Fruit fly (Drosophila melanogaster): Measurements from ENCODE around the gene CG1544.

CG1544 gene

DNA sequence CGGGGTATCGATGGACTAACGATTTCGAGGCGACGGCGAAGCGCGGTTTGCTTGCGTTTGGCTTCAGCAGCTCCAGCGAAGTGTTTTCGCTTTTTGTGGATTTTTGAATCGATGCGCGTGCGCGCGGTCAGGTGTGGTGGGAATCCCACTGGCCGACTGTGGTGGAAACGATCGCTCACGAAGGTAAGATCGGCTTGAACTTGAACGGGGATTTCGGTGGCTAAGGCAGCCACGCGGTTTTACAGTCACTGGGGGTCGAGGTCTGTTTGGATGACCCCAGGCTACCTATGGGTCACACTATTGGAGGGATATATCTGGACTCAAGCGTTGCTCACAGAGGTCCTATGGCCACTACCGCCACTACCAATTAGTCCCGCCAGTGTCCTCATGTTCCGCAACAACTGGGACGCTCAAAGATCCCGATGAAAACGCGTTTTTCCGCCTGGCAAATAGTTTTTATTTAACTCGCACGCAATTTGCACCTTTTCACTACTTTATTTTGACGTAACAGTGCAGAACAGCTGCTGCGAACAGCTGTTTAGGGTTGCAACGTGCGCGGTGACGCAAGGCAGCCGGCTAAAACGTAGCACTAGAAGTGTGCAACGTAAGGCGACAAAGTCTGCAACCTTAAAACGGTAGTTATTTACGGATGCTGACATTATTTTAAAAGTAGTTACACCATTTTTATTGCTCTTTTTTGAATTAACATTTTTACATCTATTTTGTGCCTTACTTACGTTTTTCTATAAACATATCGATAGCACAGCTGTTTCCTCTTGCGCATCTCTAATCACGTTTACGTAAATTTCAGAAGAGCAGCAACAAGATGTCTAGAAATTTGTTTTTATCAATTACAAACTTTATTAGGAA, 55.6 kb downstream of the CG1544 start, which contains the start of the genes qless and mRpL32 (continued):
- TF ChIP-seq gce (GFP tag; IDR thresholded peaks at IDR 0.05) (peak; percentile 39; the same call in 1 of the 3 replicates), CG10431 (GFP tag; optimal IDR thresholded peaks at IDR 0.05) (no peak), pros (GFP tag; optimal IDR thresholded peaks at IDR 0.05) (no peak), NfI (GFP tag; optimal IDR thresholded peaks at IDR 0.05) (peak; percentile 35), Trl (optimal IDR thresholded peaks at IDR 0.05) (no peak), Trl (GFP tag; optimal IDR thresholded peaks at IDR 0.05) (peak; percentile 77), usp (GFP tag; optimal IDR thresholded peaks at IDR 0.05) (no peak), CG9727 (GFP tag; optimal IDR thresholded peaks at IDR 0.05) (peak; percentile 60), CG12155 (GFP tag; optimal IDR thresholded peaks at IDR 0.05) (peak; percentile 34), p53 (GFP tag; optimal IDR thresholded peaks at IDR 0.05) (no peak), B-H2 (GFP tag; optimal IDR thresholded peaks at IDR 0.05) (peak; percentile 30), Gug (GFP tag; IDR thresholded peaks at IDR 0.05) (peak; percentile 60; the same call in 3 of the 4 replicates), dimm (GFP tag; IDR thresholded peaks at IDR 0.05) (no peak; the same call in 1 of the 2 replicates), Taf1 (GFP tag; IDR thresholded peaks at IDR 0.05) (peak; percentile 79), zfh2 (GFP tag; optimal IDR thresholded peaks at IDR 0.05) (peak; percentile 69), CG9817 (tag; optimal IDR thresholded peaks at IDR 0.05) (peak; percentile 33), B-H1 (GFP tag; IDR thresholded peaks at IDR 0.05) (peak; percentile 80), GATAe (GFP tag; conservative IDR thresholded peaks at IDR 0.05) (peak; percentile 61), Dll (GFP tag; IDR thresholded peaks at IDR 0.05; ENCODE audit: partially characterized antibody) (peak; percentile 92), CG1647 (GFP tag; optimal IDR thresholded peaks at IDR 0.05) (peak; percentile 61), CG6813 (GFP tag; optimal IDR thresholded peaks at IDR 0.05) (no peak), Rx (GFP tag; IDR thresholded peaks at IDR 0.05) (peak; percentile 72), sens-2 (GFP tag; IDR thresholded peaks at IDR 0.05) (no peak), Hr3 (GFP tag; optimal IDR thresholded peaks at IDR 0.05) (no peak), CG11398 (GFP tag; optimal IDR thresholded peaks at IDR 0.05) (no peak), Ets97D (GFP tag; optimal IDR thresholded peaks at IDR 0.05) (peak; percentile 42), CG13287 (GFP tag; IDR thresholded peaks at IDR 0.05; ENCODE audit: partially characterized antibody) (peak; percentile 93), Lim3 (GFP tag; IDR thresholded peaks at IDR 0.05) (no peak), dan (GFP tag; IDR thresholded peaks at IDR 0.05) (no peak), bsh (GFP tag; optimal IDR thresholded peaks at IDR 0.05) (peak in 1 of 2 experiments; percentile 29), ems (GFP tag; optimal IDR thresholded peaks at IDR 0.05) (peak; percentile 64), CG4360 (GFP tag; IDR thresholded peaks at IDR 0.05) (peak; percentile 47), HHEX (GFP tag; optimal IDR thresholded peaks at IDR 0.05) (no peak), cas (GFP tag; IDR thresholded peaks at IDR 0.05) (peak; percentile 52; the same call in 1 of the 2 replicates), CG8290 (GFP tag; optimal IDR thresholded peaks at IDR 0.05) (peak; percentile 29), CG8290 (tag; optimal IDR thresholded peaks at IDR 0.05) (no peak), sob (GFP tag; IDR thresholded peaks at IDR 0.05) (peak; percentile 78), CG13775 (GFP tag; optimal IDR thresholded peaks at IDR 0.05) (peak; percentile 40), pum (GFP tag; optimal IDR thresholded peaks at IDR 0.05) (peak; percentile 73), CG15479 (GFP tag; optimal IDR thresholded peaks at IDR 0.05) (peak; percentile 56), zfh1 (GFP tag; IDR thresholded peaks at IDR 0.05) (peak; percentile 90), Sox100B (GFP tag; optimal IDR thresholded peaks at IDR 0.05) (peak; percentile 46), CG6654 (GFP tag; optimal IDR thresholded peaks at IDR 0.05) (peak; percentile 95), Gsc (GFP tag; IDR thresholded peaks at IDR 0.05) (peak; percentile 45; the same call in 1 of the 2 replicates), Aef1 (GFP tag; IDR thresholded peaks at IDR 0.05) (peak; percentile 65), CG10543 (GFP tag; optimal IDR thresholded peaks at IDR 0.05) (no peak), Sox102F (GFP tag; optimal IDR thresholded peaks at IDR 0.05) (peak; percentile 36), CG13123 (GFP tag; optimal IDR thresholded peaks at IDR 0.05) (no peak), Bteb2 (GFP tag; optimal IDR thresholded peaks at IDR 0.05) (peak; percentile 28), fu2 (GFP tag; optimal IDR thresholded peaks at IDR 0.05) (peak; percentile 59)
